Fruit fly (Drosophila melanogaster): ENCODE measurements around the gene CG8611.
A peak's percentile ranks its signal among the peaks of the same experiment; 100 is the strongest.

The CG8611 gene

DNA sequence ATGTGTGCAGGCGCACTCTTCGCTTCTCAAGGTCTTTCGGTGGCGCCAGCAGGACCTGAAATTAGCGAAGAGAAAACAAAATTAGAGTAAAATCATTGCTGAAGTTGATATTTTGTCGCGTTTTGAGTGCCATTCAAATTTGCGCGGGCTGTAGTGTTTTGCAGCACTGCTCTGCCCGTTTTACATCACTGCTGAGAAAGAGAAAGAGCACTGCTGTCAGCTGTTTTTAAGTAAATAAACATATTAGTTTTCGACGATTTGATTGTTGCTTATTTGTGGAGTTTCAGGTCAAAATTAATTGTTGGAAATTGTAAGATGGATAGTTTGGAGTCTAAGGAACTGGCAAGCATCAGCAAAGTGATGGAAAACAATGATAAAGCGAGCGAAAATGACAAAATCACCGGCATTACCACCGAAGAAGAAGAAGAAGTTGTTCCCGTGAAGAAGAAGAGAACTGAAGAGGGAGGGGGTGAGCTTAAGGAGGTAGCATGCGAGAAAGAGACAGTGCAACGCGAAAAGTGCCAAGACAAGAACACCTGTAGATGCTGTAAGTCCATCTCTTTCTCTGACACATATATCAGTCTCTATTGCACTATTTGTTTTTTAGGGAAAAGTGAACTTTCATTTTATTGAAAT is 1.5 kb upstream of the CG8611 start, which contains the start of gene ENGase (continued):
- TF ChIP-seq CG7745 (tag; optimal IDR thresholded peaks at IDR 0.05) (no peak), Mes4 (GFP tag; optimal IDR thresholded peaks at IDR 0.05) (no peak), CG13775 (GFP tag; optimal IDR thresholded peaks at IDR 0.05) (no peak), Poxn (GFP tag; IDR thresholded peaks at IDR 0.05) (no peak), Deaf1 (tag; optimal IDR thresholded peaks at IDR 0.05) (no peak), Optix (GFP tag; IDR thresholded peaks at IDR 0.05) (no peak), croc (GFP tag; conservative IDR thresholded peaks at IDR 0.05) (no peak), MBD-R2 (GFP tag; IDR thresholded peaks at IDR 0.05) (peak; percentile 70), CG11093 (GFP tag; IDR thresholded peaks at IDR 0.05) (no peak), CG5180 (GFP tag; optimal IDR thresholded peaks at IDR 0.05) (no peak), NFAT (GFP tag; IDR thresholded peaks at IDR 0.05) (no peak), btn (GFP tag; optimal IDR thresholded peaks at IDR 0.05) (no peak), oc (tag; optimal IDR thresholded peaks at IDR 0.05) (no peak), aop (GFP tag; IDR thresholded peaks at IDR 0.05) (no peak), CG11723 (GFP tag; optimal IDR thresholded peaks at IDR 0.05) (no peak), CkIIα-i1 (GFP tag; IDR thresholded peaks at IDR 0.05) (no peak), Asciz (GFP tag; optimal IDR thresholded peaks at IDR 0.05) (no peak), Neu2 (GFP tag; optimal IDR thresholded peaks at IDR 0.05; ENCODE audit: borderline replicate concordance) (no peak), lab (GFP tag; optimal IDR thresholded peaks at IDR 0.05) (no peak), CG6854 (GFP tag; optimal IDR thresholded peaks at IDR 0.05) (no peak), Ets65A (GFP tag) (peak; percentile 15), CG2712 (tag; optimal IDR thresholded peaks at IDR 0.05) (no peak), CG11560 (tag; IDR thresholded peaks at IDR 0.05) (no peak), CG34376 (GFP tag; optimal IDR thresholded peaks at IDR 0.05) (no peak), ranshi (GFP tag; IDR thresholded peaks at IDR 0.05) (no peak), CG12219 (GFP tag; optimal IDR thresholded peaks at IDR 0.05) (no peak), CG12155 (GFP tag; optimal IDR thresholded peaks at IDR 0.05) (no peak), CG10565 (GFP tag; optimal IDR thresholded peaks at IDR 0.05) (no peak), CG7271 (tag; optimal IDR thresholded peaks at IDR 0.05) (no peak), ems (GFP tag; optimal IDR thresholded peaks at IDR 0.05) (no peak), chm (GFP tag; IDR thresholded peaks at IDR 0.05) (no peak), unc-4 (GFP tag; IDR thresholded peaks at IDR 0.05; ENCODE audit: partially characterized antibody) (no peak), CG3163 (GFP tag; optimal IDR thresholded peaks at IDR 0.05) (no peak), Kr (GFP tag; optimal IDR thresholded peaks at IDR 0.05) (no peak), CG32767 (GFP tag; IDR thresholded peaks at IDR 0.05) (no peak), unpg (GFP tag; optimal IDR thresholded peaks at IDR 0.05) (no peak), CG34422 (GFP tag; IDR thresholded peaks at IDR 0.05) (peak; percentile 91), Doc2 (GFP tag; IDR thresholded peaks at IDR 0.05) (no peak), CG3281 (GFP tag; optimal IDR thresholded peaks at IDR 0.05) (no peak), dmrt11E (tag; optimal IDR thresholded peaks at IDR 0.05) (no peak), emc (GFP tag; optimal IDR thresholded peaks at IDR 0.05) (no peak), HHEX (GFP tag; optimal IDR thresholded peaks at IDR 0.05) (no peak), esg (GFP tag; conservative IDR thresholded peaks at IDR 0.05) (no peak), CG8388 (GFP tag; optimal IDR thresholded peaks at IDR 0.05) (no peak), cato (GFP tag; optimal IDR thresholded peaks at IDR 0.05; ENCODE audit: borderline replicate concordance) (no peak), onecut (GFP tag; IDR thresholded peaks at IDR 0.05) (no peak), chn (GFP tag; optimal IDR thresholded peaks at IDR 0.05) (peak; percentile 6), Elba2 (GFP tag; optimal IDR thresholded peaks at IDR 0.05) (no peak), HLHmδ (GFP tag; optimal IDR thresholded peaks at IDR 0.05) (no peak), trem (tag; optimal IDR thresholded peaks at IDR 0.05) (no peak), Atf3 (GFP tag; optimal IDR thresholded peaks at IDR 0.05) (no peak)
